Fruit fly (Drosophila melanogaster) Kc167 (cell line): ENCODE measurements around the gene Alp11.

Source experiments
- Myc ChIP-seq: fragments of >200 bp; optimal IDR thresholded peaks from 2 replicates; lab custom pipeline; 2017; ENCODE audit warnings: missing external identifiers
- Sin3A ChIP-seq: fragments of >200 bp; optimal IDR thresholded peaks from 2 replicates; lab custom pipeline; 2018; ENCODE audit warnings: missing external identifiers
- h ChIP-seq: fragments of >200 bp; optimal IDR thresholded peaks from 3 replicates; lab custom pipeline; 2018; ENCODE audit warnings: missing external identifiers
- insv ChIP-seq: fragments of >200 bp; optimal IDR thresholded peaks from 3 replicates; lab custom pipeline; 2018; ENCODE audit warnings: missing external identifiers
- psq ChIP-seq: fragments of >200 bp; optimal IDR thresholded peaks from 2 replicates; lab custom pipeline; 2017; ENCODE audit warnings: missing external identifiers
- ttk ChIP-seq: sonication (Bioruptor generic); optimal IDR thresholded peaks from 2 replicates; lab custom pipeline; 2017; ENCODE audit warnings: missing external identifiers

The Alp11 gene

DNA sequence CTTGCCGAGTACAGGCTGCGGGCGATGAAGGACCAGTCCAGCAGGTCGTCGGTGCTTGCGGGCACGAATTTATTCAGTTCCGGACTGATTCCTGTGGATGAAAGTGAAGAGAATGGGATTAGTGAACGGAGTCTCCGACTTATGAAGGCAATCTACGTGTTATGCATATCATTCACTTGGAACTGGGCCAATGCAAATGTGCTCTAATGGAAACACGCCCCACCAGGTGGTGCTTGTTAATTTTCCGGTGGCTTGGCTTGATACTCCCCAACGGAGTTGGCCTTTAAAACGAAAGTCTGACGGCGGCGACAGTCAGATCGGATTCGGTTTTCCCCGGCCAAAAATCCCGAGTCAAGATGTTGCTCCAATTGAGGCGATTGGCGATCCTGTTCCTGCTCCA is at the start of gene Alp11:
Alp11 (plus strand) TSS at position 301 of the 400 bp plus-strand sequence.
- TF ChIP-seq Sin3A (lab: Kevin White, UChicago) (no peak), psq (no peak), insv (lab: Kevin White, UChicago) (no peak), Myc (lab: Kevin White, UChicago) (no peak), h (lab: Kevin White, UChicago) (no peak), ttk (lab: Kevin White, UChicago) (no peak)

dm6 chrX:15539856-15540488 is 47.6 kb upstream of the Alp11 start:
- TF ChIP-seq h (lab: Kevin White, UChicago) (no peak), Sin3A (lab: Kevin White, UChicago) (no peak), insv (lab: Kevin White, UChicago) (no peak), ttk (lab: Kevin White, UChicago) (no peak), Myc (lab: Kevin White, UChicago) (no peak), psq (no peak)

dm6 chrX:15543479-15544044 is 44.0 kb upstream of the Alp11 start:
- TF ChIP-seq ttk (lab: Kevin White, UChicago) (no peak), insv (lab: Kevin White, UChicago) (no peak), Myc (lab: Kevin White, UChicago) (no peak), Sin3A (lab: Kevin White, UChicago) (no peak), h (lab: Kevin White, UChicago) (no peak), psq (no peak)

DNA sequence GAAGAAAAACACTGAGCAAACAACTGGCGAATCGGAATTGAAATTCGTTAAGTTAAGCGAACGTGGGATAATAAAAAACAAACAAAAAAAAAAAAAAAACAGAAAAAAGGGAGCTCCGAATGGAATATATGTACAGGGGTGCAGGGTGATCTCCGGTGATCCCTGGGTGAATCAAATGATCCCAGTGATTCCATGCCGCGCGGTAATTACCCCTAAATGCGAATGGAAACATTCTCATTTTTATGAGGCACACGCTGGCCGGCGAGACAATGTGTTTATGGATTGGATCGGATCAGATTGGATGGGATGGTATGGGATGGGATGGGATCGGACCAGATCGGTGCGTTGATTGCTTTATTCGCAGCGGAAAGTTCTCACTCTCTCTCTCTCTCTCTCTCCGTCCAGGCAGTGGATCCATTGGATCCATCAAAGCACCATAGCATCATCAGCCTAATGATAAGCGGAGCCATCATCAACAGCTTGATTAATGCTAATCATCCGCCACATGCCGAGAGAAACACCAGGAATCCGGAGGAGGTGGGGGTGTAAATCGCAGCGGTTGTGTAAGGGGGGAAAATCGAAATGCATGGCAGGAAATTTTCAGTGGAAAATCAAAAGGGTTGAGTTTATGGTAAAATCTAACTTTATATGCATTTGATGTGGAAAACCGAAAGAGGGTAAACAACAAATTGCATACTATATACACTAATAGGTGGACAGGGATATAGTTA is 41.9 kb upstream of the Alp11 start:
- no peak for TF ChIP-seq insv (lab: Kevin White, UChicago)
- no peak for TF ChIP-seq Myc (lab: Kevin White, UChicago)
- TF ChIP-seq psq, result no peak
- TF ChIP-seq h (lab: Kevin White, UChicago), result no peak
- no peak for TF ChIP-seq Sin3A (lab: Kevin White, UChicago)
- no peak for TF ChIP-seq ttk (lab: Kevin White, UChicago)

DNA sequence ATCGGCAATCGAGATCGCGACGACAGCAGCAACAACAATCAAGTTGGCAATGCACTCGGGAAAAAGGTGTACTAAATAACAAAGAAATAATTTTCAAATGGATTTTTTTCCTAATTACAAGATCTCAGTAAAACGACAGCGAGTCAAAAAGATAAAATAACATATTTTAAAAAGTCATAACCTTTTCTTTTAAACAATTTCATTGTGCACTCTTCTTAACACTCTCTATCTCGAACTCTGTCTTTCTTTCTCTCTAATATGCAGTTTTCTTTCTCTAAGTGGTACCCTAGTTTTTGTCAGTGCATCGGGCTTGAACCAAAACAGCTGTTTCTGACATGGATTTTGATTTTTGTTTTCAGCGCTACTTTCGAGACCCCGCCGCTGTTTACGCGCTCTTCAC is 38.5 kb upstream of the Alp11 start:
- TF ChIP-seq Sin3A (lab: Kevin White, UChicago) (no peak), Myc (lab: Kevin White, UChicago) (no peak), insv (lab: Kevin White, UChicago) (no peak), h (lab: Kevin White, UChicago) (no peak), ttk (lab: Kevin White, UChicago) (no peak), psq (no peak)

- TF ChIP-seq ttk (lab: Kevin White, UChicago) (no peak), h (lab: Kevin White, UChicago) (no peak), Myc (lab: Kevin White, UChicago) (no peak), insv (lab: Kevin White, UChicago) (no peak), Sin3A (lab: Kevin White, UChicago) (no peak), psq (no peak)
Observed at dm6 chrX:15552472-15552888, 35.1 kb upstream of the Alp11 start.

- no peak for TF ChIP-seq h (lab: Kevin White, UChicago)
- no peak for TF ChIP-seq Sin3A (lab: Kevin White, UChicago)
- TF ChIP-seq ttk (lab: Kevin White, UChicago), result no peak
- no peak for TF ChIP-seq psq
- TF ChIP-seq insv (lab: Kevin White, UChicago), result no peak
- no peak for TF ChIP-seq Myc (lab: Kevin White, UChicago)
Observed at dm6 chrX:15554256-15554678, 33.3 kb upstream of the Alp11 start, which contains the start of gene Ac13E. Gene Ac13E, minus strand, starts transcription at chrX:15554278.

DNA sequence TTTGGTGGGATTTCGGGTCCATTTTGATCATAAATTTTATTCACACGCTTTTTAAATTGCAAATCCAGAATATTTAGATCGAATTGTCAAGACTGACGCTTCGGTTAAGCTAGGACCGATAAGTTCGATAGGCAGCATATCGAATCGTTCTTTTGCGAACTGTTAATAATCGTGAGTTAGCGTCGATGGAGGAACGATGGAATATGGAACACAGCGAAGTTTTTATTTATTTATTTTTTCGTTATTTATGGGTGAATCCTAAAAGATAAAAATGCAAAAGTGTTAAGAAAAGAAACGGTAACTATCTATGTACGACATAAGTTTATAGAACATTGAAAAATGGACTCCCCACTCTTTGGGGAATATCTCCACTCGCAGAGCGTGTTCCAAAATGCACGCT is 31.6 kb upstream of the Alp11 start, which contains the start of gene CG42300:
CG42300 (minus strand) TSS at position 101 of the 400 bp plus-strand sequence.
- TF ChIP-seq ttk (lab: Kevin White, UChicago), result no peak
- no peak for TF ChIP-seq insv (lab: Kevin White, UChicago)
- no peak for TF ChIP-seq Myc (lab: Kevin White, UChicago)
- TF ChIP-seq Sin3A (lab: Kevin White, UChicago), result no peak

DNA sequence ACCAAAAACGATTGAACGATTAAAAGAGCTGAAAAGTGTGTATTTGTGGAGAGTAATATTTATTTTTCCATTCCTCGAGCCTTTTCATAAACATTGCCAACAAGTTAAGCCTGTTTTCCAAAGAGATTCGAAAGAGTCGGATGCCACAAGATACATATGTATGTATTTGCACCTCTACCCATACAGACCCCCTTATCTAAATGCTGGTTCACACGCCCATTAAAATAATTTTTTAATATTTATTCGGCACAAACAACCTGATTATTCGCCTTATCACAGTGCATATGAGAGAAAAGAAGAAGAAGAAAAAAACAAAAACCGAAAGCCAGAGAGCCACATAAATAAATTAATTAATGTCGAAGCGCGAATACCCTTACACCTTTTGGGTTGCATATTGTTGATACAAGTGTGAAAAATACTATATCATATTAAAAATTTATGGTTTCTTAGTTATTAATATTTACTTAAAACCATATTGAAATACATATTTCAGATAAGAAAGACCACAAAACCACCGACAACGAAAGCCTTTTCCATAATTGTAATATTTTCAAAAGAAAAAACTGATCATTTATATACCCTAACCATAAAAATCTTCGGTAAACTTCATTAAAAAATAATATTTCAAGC is 19.1 kb upstream of the Alp11 start:
- TF ChIP-seq insv (lab: Kevin White, UChicago) (no peak), Myc (lab: Kevin White, UChicago) (no peak), h (lab: Kevin White, UChicago) (no peak), Sin3A (lab: Kevin White, UChicago) (no peak), ttk (lab: Kevin White, UChicago) (no peak), psq (no peak)

- TF ChIP-seq ttk (lab: Kevin White, UChicago) (no peak), Myc (lab: Kevin White, UChicago) (no peak), h (lab: Kevin White, UChicago) (no peak), psq (no peak), Sin3A (lab: Kevin White, UChicago) (no peak), insv (lab: Kevin White, UChicago) (no peak)
Observed at dm6 chrX:15568983-15569370, 18.6 kb upstream of the Alp11 start, which contains the start of gene CG7860. Gene CG7860, plus strand, starts transcription at chrX:15568993.

- TF ChIP-seq ttk (lab: Kevin White, UChicago) (no peak), Sin3A (lab: Kevin White, UChicago) (no peak), psq (no peak), h (lab: Kevin White, UChicago) (no peak), Myc (lab: Kevin White, UChicago) (no peak), insv (lab: Kevin White, UChicago) (no peak)
Observed at dm6 chrX:15571939-15572338, 15.6 kb upstream of the Alp11 start, which contains the start of gene CG15643. Gene CG15643, minus strand, starts transcription at chrX:15572149.
